Fruit fly (Drosophila melanogaster) whole organism: ENCODE measurements around the gene Exd2.

ENCODE experiments used
- pan ChIP-seq: fragments of >200 bp; optimal IDR thresholded peaks from 2 replicates; lab custom pipeline; 2017
- psq ChIP-seq: fragments of >200 bp; optimal IDR thresholded peaks from 2 replicates; lab custom pipeline; 2017
- usp ChIP-seq: fragments of >200 bp; optimal IDR thresholded peaks from 2 replicates; lab custom pipeline; 2017; ENCODE audit warnings: missing biosample characterization, missing genetic modification characterization, mixed read lengths

DNA sequence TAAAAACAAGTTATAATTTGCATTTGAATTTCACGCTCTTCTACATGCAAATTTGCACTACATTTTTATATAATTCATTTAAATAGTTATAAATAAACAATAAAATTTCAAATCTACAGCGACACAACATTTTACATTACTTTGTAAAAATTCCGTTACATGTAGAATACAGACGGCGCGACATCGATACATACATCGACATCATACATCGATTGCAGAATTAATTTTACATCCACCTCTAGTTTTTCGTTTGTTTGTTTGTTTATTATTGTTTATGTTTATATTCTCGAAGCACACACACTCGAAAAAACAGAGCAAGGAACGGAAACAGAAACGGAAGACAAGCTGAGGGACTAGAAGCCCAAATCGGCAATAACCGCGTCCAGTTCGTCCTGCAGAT lies 2.0 kb upstream of the Exd2 start, which contains the start of gene CG17230:
- no peak for TF ChIP-seq pan (lab: Kevin White, UChicago)
- no peak for TF ChIP-seq psq (lab: Kevin White, UChicago)
- no peak for TF ChIP-seq usp (GFP tag; lab: Kevin White, UChicago)
